Worm (Caenorhabditis elegans): ENCODE measurements around the gene H20E11.2.
A peak's percentile ranks its signal among the peaks of the same experiment; 100 is the strongest.

The H20E11.2 gene

DNA sequence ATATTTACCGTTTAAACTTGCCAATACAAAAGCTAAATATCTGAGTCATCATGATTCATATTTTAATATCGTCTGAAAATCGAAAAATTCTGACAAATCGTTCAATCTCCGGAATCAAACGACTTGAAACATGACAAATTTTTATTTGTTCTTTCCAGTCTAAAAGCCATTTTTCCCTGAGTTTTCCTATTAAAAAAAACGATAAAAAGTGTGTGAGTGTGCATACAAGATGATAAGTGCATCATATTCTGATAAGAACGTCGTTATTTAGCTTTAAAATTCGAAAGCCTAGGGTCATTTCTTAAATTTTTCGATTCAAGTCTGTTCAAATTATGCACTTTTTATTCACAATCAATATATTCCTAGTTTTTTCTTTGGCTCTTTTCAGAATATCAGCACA lies 2.3 kb downstream of the H20E11.2 start, which contains the start of gene H20E11.1:
TSS of gene H20E11.1 (plus strand) at position 244 of the 400 bp plus-strand sequence.
- TF ChIP-seq ceh-20 (GFP tag; IDR thresholded peaks at IDR 0.05) = no peak
- TF ChIP-seq jun-1 (tag; optimal IDR thresholded peaks at IDR 0.05) = no peak
- no peak for TF ChIP-seq hlh-30 (tag; optimal IDR thresholded peaks at IDR 0.05; ENCODE audit: insufficient read depth)
- TF ChIP-seq attf-4 (tag; optimal IDR thresholded peaks at IDR 0.05) = no peak
- peak in 1 of 2 experiments; percentile 70 for TF ChIP-seq unc-62 (GFP tag; optimal IDR thresholded peaks at IDR 0.05 in 1 of 2)
- no peak for TF ChIP-seq unc-62 (tag; optimal IDR thresholded peaks at IDR 0.05)
- no peak for TF ChIP-seq hif-1 (tag; optimal IDR thresholded peaks at IDR 0.05)
- TF ChIP-seq daf-16 (GFP tag; optimal IDR thresholded peaks at IDR 0.05) = no peak
- TF ChIP-seq daf-16 (tag; optimal IDR thresholded peaks at IDR 0.05) = peak; percentile 30
- TF ChIP-seq fkh-10 (GFP tag; optimal IDR thresholded peaks at IDR 0.05) = no peak
- TF ChIP-seq nhr-77 (tag; optimal IDR thresholded peaks at IDR 0.05) = no peak
- peak; percentile 67 for TF ChIP-seq pqm-1 (tag; optimal IDR thresholded peaks at IDR 0.05)
- peak; percentile 23 for TF ChIP-seq dve-1 (tag; optimal IDR thresholded peaks at IDR 0.05; ENCODE audit: insufficient read depth)
- TF ChIP-seq egl-43 (GFP tag; IDR thresholded peaks at IDR 0.05) = no peak
- peak; percentile 36 for TF ChIP-seq nhr-28 (tag; optimal IDR thresholded peaks at IDR 0.05)
- no peak for TF ChIP-seq lsy-2 (tag; optimal IDR thresholded peaks at IDR 0.05)
- TF ChIP-seq hlh-11 (tag; optimal IDR thresholded peaks at IDR 0.05) = no peak
- no peak for TF ChIP-seq ZK546.5 (tag; optimal IDR thresholded peaks at IDR 0.05)
- TF ChIP-seq lin-29 (GFP tag; IDR thresholded peaks at IDR 0.05) = no peak
- no peak for TF ChIP-seq gei-8 (GFP tag; optimal IDR thresholded peaks at IDR 0.05)
- TF ChIP-seq F49E8.2 (tag; optimal IDR thresholded peaks at IDR 0.05; ENCODE audit: borderline replicate concordance) = no peak
- TF ChIP-seq mdl-1 (tag; optimal IDR thresholded peaks at IDR 0.05) = no peak
- no peak for TF ChIP-seq rbr-2 (tag; optimal IDR thresholded peaks at IDR 0.05)
- TF ChIP-seq php-3 (GFP tag; IDR thresholded peaks at IDR 0.05) = peak; percentile 81; the same call in 1 of the 2 replicates
- TF ChIP-seq lir-3 (tag; optimal IDR thresholded peaks at IDR 0.05) = no peak
- 0 out of 2 replicates have a peak, but pooled peaks have one; percentile 18 for TF ChIP-seq dmd-6 (GFP tag; IDR thresholded peaks at IDR 0.05)
- no peak for TF ChIP-seq aly-2 (tag; optimal IDR thresholded peaks at IDR 0.05)
- TF ChIP-seq unc-39 (tag; optimal IDR thresholded peaks at IDR 0.05) = no peak
- TF ChIP-seq tra-1 (GFP tag; IDR thresholded peaks at IDR 0.05) = no peak
- no peak for TF ChIP-seq ama-1 (optimal IDR thresholded peaks at IDR 0.05)
- TF ChIP-seq ztf-7 (tag; optimal IDR thresholded peaks at IDR 0.05) = no peak
- no peak for TF ChIP-seq ceh-32 (tag; optimal IDR thresholded peaks at IDR 0.05; ENCODE audit: poor library complexity)

DNA sequence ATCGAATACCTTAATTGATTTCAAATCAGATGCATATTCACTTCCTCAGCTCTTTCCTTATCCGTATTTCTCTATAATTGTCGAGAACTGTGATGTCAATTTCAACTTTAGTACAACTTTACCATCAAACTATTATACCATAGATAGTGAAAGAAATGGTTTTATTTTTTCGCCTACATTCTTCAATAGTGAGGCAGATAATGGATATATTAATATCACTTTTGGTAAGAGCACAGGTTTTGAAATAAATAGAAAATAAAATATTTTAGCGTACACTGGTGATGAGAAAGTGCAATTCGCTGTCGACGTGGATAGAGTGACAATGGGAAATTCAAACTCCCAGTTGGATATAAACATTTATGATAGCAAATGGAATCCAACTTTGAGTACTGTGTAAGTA lies 4.6 kb downstream of the H20E11.2 start:
- TF ChIP-seq unc-62 (GFP tag; optimal IDR thresholded peaks at IDR 0.05 in 1 of 2) = peak in 1 of 2 experiments; percentile 94
- TF ChIP-seq unc-62 (tag; optimal IDR thresholded peaks at IDR 0.05) = no peak
- TF ChIP-seq nhr-76 (tag; optimal IDR thresholded peaks at IDR 0.05) = no peak

DNA sequence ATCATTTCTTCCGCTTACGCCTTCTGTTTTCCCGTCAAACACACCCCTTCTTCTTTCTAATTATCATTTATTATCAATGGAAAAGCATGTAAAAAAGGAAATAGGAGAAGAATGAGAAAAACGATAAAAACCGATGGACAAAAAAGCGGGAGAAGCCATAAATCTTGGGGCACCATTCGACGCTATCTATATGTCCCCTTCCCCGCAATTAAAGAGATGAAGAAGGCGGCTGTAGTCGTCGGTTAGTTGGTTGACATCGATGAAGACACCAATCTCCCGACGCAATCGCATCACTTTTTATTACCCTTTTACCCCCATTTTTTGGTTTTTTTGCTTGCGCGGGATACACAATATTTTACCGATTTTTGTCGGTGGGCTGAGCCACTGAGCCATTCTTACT lies 6.0 kb downstream of the H20E11.2 start:
- TF ChIP-seq nhr-28 (tag; optimal IDR thresholded peaks at IDR 0.05) = peak; percentile 20
- peak; percentile 61; the same call in 1 of the 2 replicates for TF ChIP-seq ceh-20 (GFP tag; IDR thresholded peaks at IDR 0.05)
- 0 out of 2 replicates have a peak, but pooled peaks have one; percentile 33 for TF ChIP-seq php-3 (GFP tag; IDR thresholded peaks at IDR 0.05)
- TF ChIP-seq mdt-29 (GFP tag; IDR thresholded peaks at IDR 0.05) = no peak
- TF ChIP-seq hlh-11 (tag; optimal IDR thresholded peaks at IDR 0.05) = peak; percentile 33

DNA sequence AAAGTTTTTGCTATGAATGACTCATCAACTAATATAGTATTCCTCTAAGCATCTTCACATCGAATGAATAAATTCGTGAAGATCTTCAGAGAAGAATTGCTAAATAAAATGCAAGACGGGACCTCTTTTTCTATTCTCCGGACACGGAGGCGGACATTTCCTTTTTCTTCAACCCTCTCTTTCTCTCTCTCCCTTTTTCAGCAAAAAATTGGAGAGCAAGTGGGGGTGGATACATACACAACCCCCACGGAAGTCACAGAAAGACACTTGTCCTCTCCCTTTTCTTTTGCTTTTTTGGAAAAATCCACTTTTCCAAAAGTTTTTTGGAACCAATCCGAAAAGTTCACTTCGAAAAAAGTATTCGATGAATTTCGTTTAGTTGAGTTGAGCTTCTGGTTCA lies 7.1 kb downstream of the H20E11.2 start:
- no peak for TF ChIP-seq unc-130 (GFP tag; optimal IDR thresholded peaks at IDR 0.05)
- peak; percentile 62; the same call in 1 of the 2 replicates for TF ChIP-seq ZK337.2 (GFP tag; IDR thresholded peaks at IDR 0.05)
- TF ChIP-seq ceh-28 (tag; optimal IDR thresholded peaks at IDR 0.05) = no peak
- no peak for TF ChIP-seq mdt-29 (GFP tag; IDR thresholded peaks at IDR 0.05)
- TF ChIP-seq fkh-10 (GFP tag; optimal IDR thresholded peaks at IDR 0.05) = peak; percentile 86
- no peak for TF ChIP-seq lim-7 (GFP tag; IDR thresholded peaks at IDR 0.05)
- TF ChIP-seq mxl-2 (GFP tag; conservative IDR thresholded peaks at IDR 0.05) = no peak
- TF ChIP-seq zag-1 (tag; optimal IDR thresholded peaks at IDR 0.05) = no peak
- TF ChIP-seq snpc-4 (tag; optimal IDR thresholded peaks at IDR 0.05) = no peak
- no peak for TF ChIP-seq ces-1 (GFP tag; optimal IDR thresholded peaks at IDR 0.05)
